Worm (Caenorhabditis elegans) whole organism, young adult: ENCODE data around the gene W08G11.1.

ENCODE experiments used
- B0019.2 ChIP-seq: fragments of 200-800 bp; sonication (Bioruptor generic); conservative IDR thresholded peaks from 2 replicates; pipeline ENCODE4 v1.3.6; 2022; ENCODE audit warnings: missing genetic modification reagents, missing genetic modification characterization, missing compliant biosample characterization
- B0035.1 ChIP-seq: sonication (generic microtip); optimal IDR thresholded peaks from 2 replicates; lab custom pipeline; 2016; ENCODE audit warnings: missing genetic modification characterization, mild to moderate bottlenecking, missing compliant biosample characterization, missing genotype, missing genetic modification reagents
- C06A6.2 ChIP-seq: fragments of 200-800 bp; sonication (Bioruptor generic); conservative IDR thresholded peaks from 2 replicates; pipeline ENCODE4 v1.3.6; 2022; ENCODE audit warnings: missing genetic modification characterization, missing compliant biosample characterization
- D2030.7 ChIP-seq: fragments of 200-800 bp; sonication (Bioruptor generic); IDR thresholded peaks from 2 replicates; pipeline ENCODE4 v1.3.6; 2022; ENCODE audit warnings: missing genetic modification reagents, missing genetic modification characterization, missing compliant biosample characterization
- F10E7.11 ChIP-seq: sonication (generic microtip); optimal IDR thresholded peaks from 2 replicates; lab custom pipeline; 2017; ENCODE audit warnings: mild to moderate bottlenecking, missing genetic modification characterization, moderate library complexity, missing compliant biosample characterization
- F23B12.7 ChIP-seq: sonication (generic microtip); optimal IDR thresholded peaks from 2 replicates; lab custom pipeline; 2017; ENCODE audit warnings: missing genetic modification characterization, mild to moderate bottlenecking, missing compliant biosample characterization, antibody characterized with exemption, moderate library complexity; ENCODE audit not compliant: insufficient read depth
- F33H1.4 ChIP-seq: fragments of 200-800 bp; sonication (Bioruptor generic); IDR thresholded peaks from 2 replicates; pipeline ENCODE4 v1.3.6; 2022; ENCODE audit warnings: missing genetic modification reagents, missing genetic modification characterization, missing compliant biosample characterization
- F39B2.1 ChIP-seq: fragments of 200-800 bp; sonication (Bioruptor generic); IDR thresholded peaks from 2 replicates; pipeline ENCODE4 v1.3.6; 2022; ENCODE audit warnings: missing genetic modification reagents, missing genetic modification characterization, missing compliant biosample characterization
- F52B5.7 ChIP-seq: sonication (generic microtip); optimal IDR thresholded peaks from 2 replicates; lab custom pipeline; 2016; ENCODE audit warnings: mild to moderate bottlenecking, missing genetic modification characterization, missing compliant biosample characterization
- F55B11.4 ChIP-seq: sonication (generic microtip); optimal IDR thresholded peaks from 2 replicates; lab custom pipeline; 2016; ENCODE audit warnings: missing compliant biosample characterization, missing genetic modification characterization, borderline replicate concordance; ENCODE audit not compliant: insufficient read depth
- K11D2.4 ChIP-seq: fragments of 200-800 bp; sonication (Bioruptor generic); IDR thresholded peaks from 2 replicates; pipeline ENCODE4 v1.3.6; 2022; ENCODE audit warnings: missing genetic modification reagents, missing genetic modification characterization, missing compliant biosample characterization
- T07F8.4 ChIP-seq: sonication (generic microtip); optimal IDR thresholded peaks from 2 replicates; lab custom pipeline; 2016; ENCODE audit warnings: mild to moderate bottlenecking, missing genetic modification characterization, moderate library complexity, missing compliant biosample characterization
- Y53G8AR.9 ChIP-seq: fragments of 200-800 bp; sonication (Bioruptor generic); conservative IDR thresholded peaks from 2 replicates; pipeline ENCODE4 v1.3.6; 2022; ENCODE audit warnings: missing genetic modification reagents, missing genetic modification characterization, missing compliant biosample characterization
- Y56A3A.18 ChIP-seq: fragments of 200-800 bp; sonication (Bioruptor generic); IDR thresholded peaks from 2 replicates; pipeline ENCODE4 v1.3.6; 2022; ENCODE audit warnings: missing genetic modification reagents, missing genetic modification characterization, missing compliant biosample characterization
- Y67H2A.10 ChIP-seq: fragments of 200-800 bp; sonication (Bioruptor generic); conservative IDR thresholded peaks from 2 replicates; pipeline ENCODE4 v1.3.6; 2022; ENCODE audit warnings: missing genetic modification reagents, missing genetic modification characterization, missing compliant biosample characterization
- Y95B8A.8 ChIP-seq: fragments of 200-800 bp; sonication (Bioruptor generic); IDR thresholded peaks from 2 replicates; pipeline ENCODE4 v1.3.6; 2022; ENCODE audit warnings: missing genetic modification reagents, missing genetic modification characterization, missing compliant biosample characterization
- ama-1 ChIP-seq, 3 experiments: fragments of 150-350 bp in 1 of 3; sonication (generic microtip) in 2 of 3; optimal IDR thresholded peaks; 2 replicates each; lab custom pipeline; 2014 to 2018; ENCODE audit warnings: missing biosample characterization in 2 of 3, missing genetic modification characterization in 2 of 3, missing genetic modification reagents in 2 of 3
- aptf-2 ChIP-seq: fragments of 200-800 bp; sonication (Bioruptor generic); conservative IDR thresholded peaks from 2 replicates; pipeline ENCODE4 v1.3.6; 2022; ENCODE audit warnings: missing genetic modification reagents, missing genetic modification characterization, missing compliant biosample characterization
- aptf-3 ChIP-seq: fragments of 200-800 bp; sonication (Bioruptor generic); IDR thresholded peaks from 2 replicates; pipeline ENCODE4 v1.3.6; 2022; ENCODE audit warnings: missing genetic modification characterization, missing compliant biosample characterization
- attf-6 ChIP-seq: fragments of 200-800 bp; sonication (Bioruptor generic); IDR thresholded peaks from 2 replicates; pipeline ENCODE4 v1.3.6; 2022; ENCODE audit warnings: missing genetic modification reagents, missing genetic modification characterization, missing compliant biosample characterization
- cebp-2 ChIP-seq: fragments of 200-800 bp; sonication (Bioruptor generic); IDR thresholded peaks from 2 replicates; pipeline ENCODE4 v1.3.6; 2022; ENCODE audit warnings: missing genetic modification characterization, missing compliant biosample characterization
- die-1 ChIP-seq: sonication (generic microtip); optimal IDR thresholded peaks from 2 replicates; lab custom pipeline; 2016; ENCODE audit warnings: missing genotype, mild to moderate bottlenecking, missing genetic modification characterization, missing compliant biosample characterization
- dox-1 ChIP-seq: fragments of 200-800 bp; sonication (Bioruptor generic); IDR thresholded peaks from 2 replicates; pipeline ENCODE4 v1.3.6; 2022; ENCODE audit warnings: missing genetic modification reagents, missing genetic modification characterization, missing compliant biosample characterization
- egl-18 ChIP-seq: fragments of 200-800 bp; sonication (Bioruptor generic); IDR thresholded peaks from 2 replicates; pipeline ENCODE4 v1.3.6; 2022; ENCODE audit warnings: missing genetic modification reagents, missing genetic modification characterization, missing compliant biosample characterization
- egl-44 ChIP-seq: fragments of 200-800 bp; sonication (Bioruptor generic); IDR thresholded peaks from 2 replicates; pipeline ENCODE4 v1.3.6; 2022; ENCODE audit warnings: missing genetic modification reagents, missing genetic modification characterization, missing compliant biosample characterization
- gei-17 ChIP-seq: fragments of 200-800 bp; sonication (Bioruptor generic); optimal IDR thresholded peaks from 2 replicates; lab custom pipeline; 2018; ENCODE audit warnings: mild to moderate bottlenecking, missing genetic modification characterization, missing compliant biosample characterization
- hmg-20 ChIP-seq: fragments of 200-800 bp; sonication (Bioruptor generic); IDR thresholded peaks from 2 replicates; pipeline ENCODE4 v1.3.6; 2022; ENCODE audit warnings: missing genetic modification reagents, missing genetic modification characterization, missing compliant biosample characterization
- hsf-1 ChIP-seq: fragments of 200-800 bp; sonication (Bioruptor generic); IDR thresholded peaks from 2 replicates; pipeline ENCODE4 v1.3.6; 2022; ENCODE audit warnings: missing genetic modification reagents, missing genetic modification characterization, missing compliant biosample characterization
- let-526 ChIP-seq: fragments of 200-800 bp; sonication (Bioruptor generic); IDR thresholded peaks from 2 replicates; pipeline ENCODE4 v1.3.6; 2022; ENCODE audit warnings: missing genetic modification reagents, missing genetic modification characterization, missing compliant biosample characterization
- let-607 ChIP-seq, 2 experiments: fragments of 200-800 bp in 1 of 2; sonication (Bioruptor generic) in 1 of 2; sonication (generic microtip) in 1 of 2; optimal IDR thresholded peaks; 2 replicates each; lab custom pipeline; 2016 to 2018; ENCODE audit warnings: mild to moderate bottlenecking in 2 of 2, missing compliant biosample characterization in 2 of 2, missing genetic modification characterization in 2 of 2, moderate library complexity in 2 of 2, missing genotype in 1 of 2
- lin-54 ChIP-seq: fragments of 200-800 bp; sonication (Bioruptor generic); optimal IDR thresholded peaks from 2 replicates; lab custom pipeline; 2018; ENCODE audit warnings: mild to moderate bottlenecking, missing genetic modification characterization, missing compliant biosample characterization
- lsy-27 ChIP-seq: sonication (generic microtip); optimal IDR thresholded peaks from 2 replicates; lab custom pipeline; 2017; ENCODE audit warnings: missing genetic modification characterization, mild to moderate bottlenecking, missing compliant biosample characterization, antibody characterized with exemption, missing genotype, borderline replicate concordance; ENCODE audit not compliant: insufficient read depth
- madf-3 ChIP-seq: fragments of 200-800 bp; sonication (Bioruptor generic); IDR thresholded peaks from 2 replicates; pipeline ENCODE4 v1.3.6; 2022; ENCODE audit warnings: missing genetic modification reagents, missing genetic modification characterization, missing compliant biosample characterization
- madf-6 ChIP-seq: fragments of 200-800 bp; sonication (Bioruptor generic); IDR thresholded peaks from 2 replicates; pipeline ENCODE4 v1.3.6; 2022; ENCODE audit warnings: missing genetic modification reagents, missing genetic modification characterization, missing compliant biosample characterization
- mcd-1 ChIP-seq: fragments of 200-800 bp; sonication (Bioruptor generic); IDR thresholded peaks from 2 replicates; pipeline ENCODE4 v1.3.6; 2022; ENCODE audit warnings: missing genetic modification reagents, missing genetic modification characterization, missing compliant biosample characterization
- mes-4 ChIP-seq: sonication (generic microtip); optimal IDR thresholded peaks from 2 replicates; lab custom pipeline; 2016; ENCODE audit warnings: missing genotype, missing genetic modification characterization, missing compliant biosample characterization
- nfya-1 ChIP-seq: sonication (generic microtip); optimal IDR thresholded peaks from 2 replicates; lab custom pipeline; 2017; ENCODE audit warnings: antibody characterized with exemption, missing compliant biosample characterization, missing genetic modification characterization, borderline replicate concordance; ENCODE audit not compliant: insufficient read depth
- pbrm-1 ChIP-seq: fragments of 200-800 bp; sonication (Bioruptor generic); IDR thresholded peaks from 2 replicates; pipeline ENCODE4 v1.3.6; 2022; ENCODE audit warnings: missing genetic modification reagents, missing genetic modification characterization, missing compliant biosample characterization
- rcor-1 ChIP-seq: fragments of 200-800 bp; sonication (Bioruptor generic); IDR thresholded peaks from 2 replicates; pipeline ENCODE4 v1.3.6; 2022; ENCODE audit warnings: missing genetic modification reagents, missing genetic modification characterization, missing compliant biosample characterization
- repo-1 ChIP-seq: sonication (generic microtip); optimal IDR thresholded peaks from 2 replicates; lab custom pipeline; 2017; ENCODE audit warnings: mild to moderate bottlenecking, missing genetic modification characterization, missing compliant biosample characterization
- snpc-1.3 ChIP-seq: sonication (generic microtip); optimal IDR thresholded peaks from 2 replicates; lab custom pipeline; 2017; ENCODE audit warnings: missing genetic modification characterization, mild to moderate bottlenecking, missing compliant biosample characterization, antibody characterized with exemption, moderate library complexity, missing genotype, missing genetic modification reagents; ENCODE audit not compliant: insufficient read depth
- snpc-3.4 ChIP-seq: sonication (generic microtip); optimal IDR thresholded peaks from 2 replicates; lab custom pipeline; 2017; ENCODE audit warnings: missing genetic modification characterization, mild to moderate bottlenecking, missing compliant biosample characterization, antibody characterized with exemption, moderate library complexity, missing genotype, missing genetic modification reagents
- sptf-2 ChIP-seq: fragments of 200-800 bp; sonication (Bioruptor generic); optimal IDR thresholded peaks from 2 replicates; lab custom pipeline; 2018; ENCODE audit warnings: mild to moderate bottlenecking, missing genetic modification characterization, missing compliant biosample characterization
- ztf-25 ChIP-seq: fragments of 200-800 bp; sonication (Bioruptor generic); IDR thresholded peaks from 2 replicates; pipeline ENCODE4 v1.3.6; 2022; ENCODE audit warnings: missing genetic modification reagents, missing genetic modification characterization, missing compliant biosample characterization
- ztf-26 ChIP-seq: sonication (generic microtip); optimal IDR thresholded peaks from 2 replicates; lab custom pipeline; 2017; ENCODE audit warnings: missing genetic modification characterization, missing compliant biosample characterization
- ztf-28 ChIP-seq: fragments of 200-800 bp; sonication (Bioruptor generic); IDR thresholded peaks from 2 replicates; pipeline ENCODE4 v1.3.6; 2022; ENCODE audit warnings: missing genetic modification reagents, missing genetic modification characterization, missing compliant biosample characterization
- ztf-3 ChIP-seq: fragments of 200-800 bp; sonication (Bioruptor generic); optimal IDR thresholded peaks from 2 replicates; lab custom pipeline; 2018; ENCODE audit warnings: mild to moderate bottlenecking, missing genetic modification characterization, missing compliant biosample characterization
- ztf-6 ChIP-seq: fragments of 200-800 bp; sonication (Bioruptor generic); IDR thresholded peaks from 2 replicates; pipeline ENCODE4 v1.3.6; 2022; ENCODE audit warnings: missing genetic modification reagents, missing genetic modification characterization, missing compliant biosample characterization

The W08G11.1 gene

DNA sequence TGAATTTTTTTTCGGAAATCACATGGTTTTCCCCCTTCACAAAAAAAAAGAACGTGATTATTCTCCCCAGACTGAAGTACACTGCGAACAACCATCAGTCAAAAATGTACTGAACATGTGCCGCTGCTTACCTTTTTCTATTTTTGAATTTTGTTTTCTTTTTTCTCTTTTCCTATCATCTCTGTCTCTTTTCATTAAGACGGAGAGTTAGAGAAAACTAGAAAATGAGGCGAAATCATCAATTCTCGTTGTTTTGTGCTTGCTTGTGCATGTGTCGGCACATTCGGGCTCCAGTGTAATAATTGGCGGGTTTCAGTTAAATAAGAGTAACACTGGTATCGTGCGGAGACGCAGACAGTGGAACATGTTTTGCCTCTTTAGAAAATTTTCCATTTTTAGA, 5.4 kb downstream of the W08G11.1 start (continued):
- 0 out of 2 replicates have a peak, but pooled peaks have one; percentile 32 for TF ChIP-seq pbrm-1 (GFP tag; lab: Robert Waterston, UW)
- no peak for TF ChIP-seq ztf-28 (GFP tag; lab: Robert Waterston, UW)
- TF ChIP-seq F39B2.1 (GFP tag; lab: Robert Waterston, UW): no peak
- TF ChIP-seq madf-6: no peak
- no peak for TF ChIP-seq C06A6.2 (GFP tag; lab: Robert Waterston, UW)
- TF ChIP-seq cebp-2 (GFP tag; lab: Robert Waterston, UW): no peak
- TF ChIP-seq mes-4 (tag; lab: Kevin White, UChicago): no peak
- no peak for TF ChIP-seq mcd-1
- no peak for TF ChIP-seq Y56A3A.18 (GFP tag; lab: Robert Waterston, UW)
- no peak for TF ChIP-seq egl-44 (GFP tag; lab: Robert Waterston, UW)
- no peak for TF ChIP-seq sptf-2 (GFP tag; lab: Kevin White, UChicago)
- no peak for TF ChIP-seq hsf-1 (GFP tag; lab: Robert Waterston, UW)
- TF ChIP-seq ztf-26 (tag; lab: Kevin White, UChicago): no peak
- TF ChIP-seq snpc-3.4 (tag; lab: Kevin White, UChicago): no peak
- TF ChIP-seq ama-1 (optimal IDR thresholded peaks at IDR 0.05; lab: Kevin White, UChicago): no peak
- TF ChIP-seq ama-1 (GFP tag; optimal IDR thresholded peaks at IDR 0.05; lab: Kevin White, UChicago): no peak
- TF ChIP-seq aptf-3 (GFP tag; lab: Robert Waterston, UW): no peak
- no peak for TF ChIP-seq nfya-1
- TF ChIP-seq T07F8.4: no peak
- no peak for TF ChIP-seq F10E7.11 (tag; lab: Kevin White, UChicago)
- no peak for TF ChIP-seq F33H1.4 (GFP tag; lab: Robert Waterston, UW)
- no peak for TF ChIP-seq ztf-25
- no peak for TF ChIP-seq lsy-27
- TF ChIP-seq D2030.7 (GFP tag; lab: Robert Waterston, UW): no peak
- no peak for TF ChIP-seq snpc-1.3
- no peak for TF ChIP-seq die-1
- TF ChIP-seq rcor-1 (GFP tag; lab: Robert Waterston, UW): no peak
- TF ChIP-seq dox-1 (GFP tag; lab: Robert Waterston, UW): 0 out of 2 replicates have a peak, but pooled peaks have one; percentile 7
- TF ChIP-seq let-607 (tag; optimal IDR thresholded peaks at IDR 0.05; lab: Kevin White, UChicago): no peak
- no peak for TF ChIP-seq F52B5.7 (tag; lab: Kevin White, UChicago)
- no peak for TF ChIP-seq B0019.2 (GFP tag; lab: Robert Waterston, UW)
- no peak for TF ChIP-seq ztf-6 (GFP tag; lab: Robert Waterston, UW)
- no peak for TF ChIP-seq Y53G8AR.9 (GFP tag; lab: Robert Waterston, UW)
- no peak for TF ChIP-seq repo-1
- TF ChIP-seq lin-54: peak; percentile 30
- no peak for TF ChIP-seq F55B11.4 (tag; lab: Kevin White, UChicago)
- TF ChIP-seq Y95B8A.8 (GFP tag; lab: Robert Waterston, UW): no peak
- no peak for TF ChIP-seq ztf-3 (GFP tag; lab: Kevin White, UChicago)
- TF ChIP-seq K11D2.4 (GFP tag; lab: Robert Waterston, UW): no peak
- TF ChIP-seq let-526 (GFP tag; lab: Robert Waterston, UW): no peak
- no peak for TF ChIP-seq F23B12.7
- no peak for TF ChIP-seq Y67H2A.10
- TF ChIP-seq B0035.1 (tag; lab: Kevin White, UChicago): no peak
- TF ChIP-seq aptf-2 (GFP tag; lab: Robert Waterston, UW): no peak
- no peak for TF ChIP-seq gei-17 (GFP tag; lab: Kevin White, UChicago)
- no peak for TF ChIP-seq attf-6 (GFP tag; lab: Robert Waterston, UW)
- no peak for TF ChIP-seq egl-18 (GFP tag; lab: Robert Waterston, UW)
- TF ChIP-seq hmg-20 (GFP tag; lab: Robert Waterston, UW): no peak
- no peak for TF ChIP-seq madf-3
